Worm (Caenorhabditis elegans): Measurements from ENCODE around the gene eif-3.B.

ce11 chrII:14811472-14811871, 16.3 kb downstream of the eif-3.B start:
- no peak for TF ChIP-seq lsl-1 (GFP tag; optimal IDR thresholded peaks at IDR 0.05)
- no peak for TF ChIP-seq nhr-179 (tag; optimal IDR thresholded peaks at IDR 0.05)
- TF ChIP-seq F39B2.1 (GFP tag; IDR thresholded peaks at IDR 0.05) = no peak
- TF ChIP-seq lsy-27 (tag; optimal IDR thresholded peaks at IDR 0.05; ENCODE audit: borderline replicate concordance, insufficient read depth) = no peak
- peak; percentile 80; the same call in 1 of the 2 replicates for TF ChIP-seq hmg-1.2 (GFP tag; IDR thresholded peaks at IDR 0.05)
- TF ChIP-seq ccch-3 (GFP tag; optimal IDR thresholded peaks at IDR 0.05) = no peak
- TF ChIP-seq nhr-120 (GFP tag; IDR thresholded peaks at IDR 0.05) = no peak
- no peak for TF ChIP-seq let-526 (GFP tag; IDR thresholded peaks at IDR 0.05)
- no peak for TF ChIP-seq F23B12.7 (tag; optimal IDR thresholded peaks at IDR 0.05; ENCODE audit: insufficient read depth)
- no peak for TF ChIP-seq ceh-40 (GFP tag; IDR thresholded peaks at IDR 0.05)
- TF ChIP-seq C06A6.2 (GFP tag; conservative IDR thresholded peaks at IDR 0.05) = no peak

All from whole organism, young adult.